Worm (Caenorhabditis elegans) whole organism, L4 larva: ENCODE measurements around the gene npr-25.
A peak's percentile ranks its signal among the peaks of the same experiment; 100 is the strongest.

Experiments used
- F44E2.7 ChIP-seq: fragments of 200-800 bp; sonication (Bioruptor generic); IDR thresholded peaks from 2 replicates; pipeline ENCODE4 v2.1.2; 2022; ENCODE audit warnings: missing genetic modification characterization, missing compliant biosample characterization
- T20F7.1 ChIP-seq: fragments of 200-800 bp; sonication (Bioruptor generic); optimal IDR thresholded peaks from 2 replicates; lab custom pipeline; 2018; ENCODE audit warnings: mild to moderate bottlenecking, missing genetic modification characterization, missing compliant biosample characterization
- T26A8.4 ChIP-seq: fragments of 200-800 bp; sonication (Bioruptor generic); IDR thresholded peaks from 2 replicates; pipeline ENCODE4 v1.3.6; 2022; ENCODE audit warnings: missing genetic modification characterization, missing compliant biosample characterization
- Y105C5A.15 ChIP-seq: fragments of 200-800 bp; sonication (Bioruptor generic); IDR thresholded peaks from 2 replicates; pipeline ENCODE4 v1.3.6; 2022; ENCODE audit warnings: missing genetic modification characterization, missing compliant biosample characterization
- Y48G9A.11 ChIP-seq: fragments of 200-800 bp; sonication (Bioruptor generic); IDR thresholded peaks from 2 replicates; pipeline ENCODE4 v1.3.6; 2022; ENCODE audit warnings: missing genetic modification reagents, missing genetic modification characterization, missing compliant biosample characterization
- Y75B8A.6 ChIP-seq: fragments of 200-800 bp; sonication (Bioruptor generic); IDR thresholded peaks from 2 replicates; pipeline ENCODE4 v1.3.6; 2022; ENCODE audit warnings: missing genetic modification reagents, missing genetic modification characterization, missing compliant biosample characterization
- ZK337.2 ChIP-seq: fragments of 200-800 bp; sonication (Bioruptor generic); IDR thresholded peaks from 2 replicates; pipeline ENCODE4 v1.3.6; 2022; ENCODE audit warnings: missing genetic modification reagents, missing genetic modification characterization, missing compliant biosample characterization
- aha-1 ChIP-seq: fragments of 150-350 bp; peaks from one replicate; lab custom pipeline; 2014; ENCODE audit warnings: missing biosample characterization, missing genetic modification characterization
- attf-4 ChIP-seq: sonication (generic microtip); optimal IDR thresholded peaks from 3 replicates; lab custom pipeline; 2017; ENCODE audit warnings: missing biosample characterization, missing genetic modification characterization
- ceh-20 ChIP-seq: fragments of 200-800 bp; sonication (Bioruptor generic); IDR thresholded peaks from 2 replicates; pipeline ENCODE4 v1.3.6; 2022; ENCODE audit warnings: missing genetic modification reagents, missing genetic modification characterization, missing compliant biosample characterization
- ceh-28 ChIP-seq: fragments of 150-350 bp; optimal IDR thresholded peaks from 2 replicates; lab custom pipeline; 2014; ENCODE audit warnings: missing biosample characterization, missing genetic modification reagents, missing genetic modification characterization
- ceh-82 ChIP-seq: sonication (generic microtip); optimal IDR thresholded peaks from 2 replicates; lab custom pipeline; 2017; ENCODE audit warnings: missing biosample characterization, missing genetic modification characterization
- cey-2 ChIP-seq: sonication (generic microtip); optimal IDR thresholded peaks from 3 replicates; lab custom pipeline; 2017; ENCODE audit warnings: missing genetic modification characterization, mild to moderate bottlenecking, missing compliant biosample characterization, antibody characterized with exemption, borderline replicate concordance; ENCODE audit not compliant: insufficient read depth
- ctbp-1 ChIP-seq: fragments of 200-800 bp; sonication (Bioruptor generic); IDR thresholded peaks from 2 replicates; pipeline ENCODE4 v1.3.6; 2022; ENCODE audit warnings: missing genetic modification reagents, missing genetic modification characterization, missing compliant biosample characterization
- daf-12 ChIP-seq: fragments of 150-350 bp; optimal IDR thresholded peaks from 2 replicates; lab custom pipeline; 2014; ENCODE audit warnings: missing biosample characterization, missing genetic modification reagents, missing genetic modification characterization
- daf-16 ChIP-seq, 3 experiments: sonication (generic microtip); optimal IDR thresholded peaks; 2 replicates each; lab custom pipeline; 2016 to 2017; ENCODE audit warnings: missing genetic modification characterization in 3 of 3, missing genetic modification reagents in 3 of 3, mild to moderate bottlenecking in 2 of 3, missing compliant biosample characterization in 2 of 3, missing biosample characterization in 1 of 3, moderate library complexity in 1 of 3
- dmd-6 ChIP-seq: fragments of 200-800 bp; sonication (Bioruptor generic); IDR thresholded peaks from 2 replicates; pipeline ENCODE4 v1.3.6; 2022; ENCODE audit warnings: missing genetic modification reagents, missing genetic modification characterization, missing compliant biosample characterization
- dmd-8 ChIP-seq: fragments of 200-800 bp; sonication (Bioruptor generic); IDR thresholded peaks from 2 replicates; pipeline ENCODE4 v1.3.6; 2022; ENCODE audit warnings: missing genetic modification characterization, missing compliant biosample characterization
- dmd-9 ChIP-seq: fragments of 200-800 bp; sonication (Bioruptor generic); IDR thresholded peaks from 2 replicates; pipeline ENCODE4 v1.3.6; 2022; ENCODE audit warnings: missing genetic modification reagents, missing genetic modification characterization, missing compliant biosample characterization
- duxl-1 ChIP-seq: sonication (generic microtip); optimal IDR thresholded peaks from 2 replicates; lab custom pipeline; 2016; ENCODE audit warnings: mild to moderate bottlenecking, missing genetic modification characterization, moderate library complexity, missing compliant biosample characterization; ENCODE audit not compliant: poor library complexity
- dve-1 ChIP-seq: sonication (generic microtip); optimal IDR thresholded peaks from 2 replicates; lab custom pipeline; 2017; ENCODE audit warnings: antibody characterized with exemption, mild to moderate bottlenecking, missing genetic modification characterization, missing compliant biosample characterization; ENCODE audit not compliant: insufficient read depth
- egl-43 ChIP-seq: fragments of 200-800 bp; sonication (Bioruptor generic); IDR thresholded peaks from 2 replicates; pipeline ENCODE4 v1.3.6; 2022; ENCODE audit warnings: missing genetic modification reagents, missing genetic modification characterization, missing compliant biosample characterization
- gei-8 ChIP-seq: fragments of 200-800 bp; sonication (Bioruptor generic); optimal IDR thresholded peaks from 2 replicates; lab custom pipeline; 2018; ENCODE audit warnings: mild to moderate bottlenecking, missing genetic modification characterization, missing compliant biosample characterization
- hlh-11 ChIP-seq: fragments of 200-800 bp; sonication (Bioruptor generic); optimal IDR thresholded peaks from 2 replicates; lab custom pipeline; 2018; ENCODE audit warnings: mild to moderate bottlenecking, missing genetic modification characterization, missing compliant biosample characterization
- jun-1 ChIP-seq: fragments of 150-350 bp; optimal IDR thresholded peaks from 2 replicates; lab custom pipeline; 2014; ENCODE audit warnings: missing biosample characterization, missing genetic modification reagents, missing genetic modification characterization
- lir-3 ChIP-seq: sonication (generic microtip); optimal IDR thresholded peaks from 2 replicates; lab custom pipeline; 2016; ENCODE audit warnings: mild to moderate bottlenecking, missing genetic modification characterization, missing compliant biosample characterization
- lsy-2 ChIP-seq, 2 experiments: fragments of 150-350 bp in 1 of 2; sonication (generic microtip) in 1 of 2; optimal IDR thresholded peaks; 2 replicates each; lab custom pipeline; 2014 to 2017; ENCODE audit warnings: missing biosample characterization in 2 of 2, missing genetic modification characterization in 2 of 2
- madf-5 ChIP-seq, 2 experiments: fragments of 200-800 bp; sonication (Bioruptor generic); IDR thresholded peaks; 2 replicates each; pipeline ENCODE4 v1.3.6; 2022; ENCODE audit warnings: missing compliant biosample characterization in 2 of 2, missing genetic modification characterization in 2 of 2
- mxl-2 ChIP-seq: fragments of 200-800 bp; sonication (Bioruptor generic); conservative IDR thresholded peaks from 2 replicates; pipeline ENCODE4 v1.3.6; 2022; ENCODE audit warnings: missing genetic modification reagents, missing genetic modification characterization, missing compliant biosample characterization
- nhr-102 ChIP-seq: sonication (generic microtip); optimal IDR thresholded peaks from 2 replicates; lab custom pipeline; 2016; ENCODE audit warnings: mild to moderate bottlenecking, missing genetic modification characterization, moderate library complexity, missing compliant biosample characterization
- nhr-25 ChIP-seq: sonication (generic microtip); optimal IDR thresholded peaks from 2 replicates; lab custom pipeline; 2017; ENCODE audit warnings: missing genetic modification characterization, mild to moderate bottlenecking, missing compliant biosample characterization, antibody characterized with exemption, moderate library complexity, borderline replicate concordance; ENCODE audit not compliant: insufficient read depth
- nhr-28 ChIP-seq: fragments of 150-350 bp; optimal IDR thresholded peaks from 2 replicates; lab custom pipeline; 2014; ENCODE audit warnings: missing biosample characterization, missing genetic modification characterization
- nhr-76 ChIP-seq: fragments of 150-350 bp; optimal IDR thresholded peaks from 2 replicates; lab custom pipeline; 2014; ENCODE audit warnings: missing biosample characterization, missing genetic modification characterization
- rbr-2 ChIP-seq: sonication (generic microtip); optimal IDR thresholded peaks from 2 replicates; lab custom pipeline; 2016; ENCODE audit warnings: missing genotype, missing genetic modification characterization, missing compliant biosample characterization
- sdz-12 ChIP-seq: fragments of 200-800 bp; sonication (Bioruptor generic); optimal IDR thresholded peaks from 2 replicates; lab custom pipeline; 2018; ENCODE audit warnings: mild to moderate bottlenecking, missing genetic modification characterization, missing compliant biosample characterization
- skn-1 ChIP-seq: fragments of 150-350 bp; optimal IDR thresholded peaks from 2 replicates; lab custom pipeline; 2014; ENCODE audit warnings: missing biosample characterization, missing genetic modification characterization
- tag-97 ChIP-seq: fragments of 200-800 bp; sonication (Bioruptor generic); IDR thresholded peaks from 2 replicates; pipeline ENCODE4 v1.3.6; 2022; ENCODE audit warnings: missing genetic modification characterization, missing compliant biosample characterization
- unc-130 ChIP-seq: sonication (generic microtip); optimal IDR thresholded peaks from 2 replicates; lab custom pipeline; 2016; ENCODE audit warnings: missing genetic modification reagents, missing genetic modification characterization, missing compliant biosample characterization
- unc-62 ChIP-seq, 3 experiments: fragments of 150-350 bp in 1 of 3; sonication (generic microtip); optimal IDR thresholded peaks in 2 of 3; peaks in 1 of 3; 1 replicate in 1 of 3; 2 replicates in 2 of 3; lab custom pipeline; 2014 to 2017; ENCODE audit warnings: missing biosample characterization in 3 of 3, missing genetic modification characterization in 3 of 3, missing genetic modification reagents in 3 of 3, missing genotype in 1 of 3
- zag-1 ChIP-seq: fragments of 150-350 bp; optimal IDR thresholded peaks from 2 replicates; lab custom pipeline; 2014; ENCODE audit warnings: missing biosample characterization, missing genetic modification characterization
- zfp-2 ChIP-seq: sonication (generic microtip); optimal IDR thresholded peaks from 2 replicates; lab custom pipeline; 2016; ENCODE audit warnings: mild to moderate bottlenecking, missing genetic modification characterization, missing compliant biosample characterization
- zip-2 ChIP-seq: fragments of 150-350 bp; optimal IDR thresholded peaks from 2 replicates; lab custom pipeline; 2014; ENCODE audit warnings: missing biosample characterization, missing genetic modification characterization

Gene npr-25

ce11 chrV:11314025-11314880 lies 38.5 kb downstream of the npr-25 start (continued):
- peak; percentile 74 for TF ChIP-seq zfp-2
- TF ChIP-seq duxl-1 (tag; lab: Kevin White, UChicago), result peak; percentile 91
- TF ChIP-seq skn-1 (tag; lab: Kevin White, UChicago), result no peak
- no peak for TF ChIP-seq zip-2 (tag; lab: Kevin White, UChicago)
- TF ChIP-seq hlh-11 (tag; lab: Kevin White, UChicago), result peak; percentile 97
- TF ChIP-seq sdz-12 (GFP tag; lab: Kevin White, UChicago), result peak; percentile 99
- no peak for TF ChIP-seq daf-12 (tag; lab: Kevin White, UChicago)
- peak; percentile 89 for TF ChIP-seq dmd-6 (GFP tag; lab: Robert Waterston, UW)
- TF ChIP-seq jun-1 (tag; lab: Kevin White, UChicago), result peak; percentile 86
- peak; percentile 97 to 99 for TF ChIP-seq madf-5 (GFP tag; IDR thresholded peaks at IDR 0.05; lab: Robert Waterston, UW)
- no peak for TF ChIP-seq ceh-82 (tag; lab: Kevin White, UChicago)

- peak; percentile 77 for TF ChIP-seq aha-1 (tag; lab: Kevin White, UChicago)
- no peak for TF ChIP-seq ceh-82 (tag; lab: Kevin White, UChicago)
- TF ChIP-seq nhr-28 (tag; lab: Kevin White, UChicago), result no peak
- TF ChIP-seq unc-62 (GFP tag; optimal IDR thresholded peaks at IDR 0.05 in 1 of 2; lab: Kevin White, UChicago), result peak in 1 of 2 experiments; percentile 24
- no peak for TF ChIP-seq unc-62 (tag; optimal IDR thresholded peaks at IDR 0.05; lab: Kevin White, UChicago)
- TF ChIP-seq ceh-28 (tag; lab: Kevin White, UChicago), result no peak
- no peak for TF ChIP-seq madf-5 (GFP tag; IDR thresholded peaks at IDR 0.05; lab: Robert Waterston, UW)
Observed at ce11 chrV:11312904-11313303, 39.9 kb downstream of the npr-25 start.

DNA sequence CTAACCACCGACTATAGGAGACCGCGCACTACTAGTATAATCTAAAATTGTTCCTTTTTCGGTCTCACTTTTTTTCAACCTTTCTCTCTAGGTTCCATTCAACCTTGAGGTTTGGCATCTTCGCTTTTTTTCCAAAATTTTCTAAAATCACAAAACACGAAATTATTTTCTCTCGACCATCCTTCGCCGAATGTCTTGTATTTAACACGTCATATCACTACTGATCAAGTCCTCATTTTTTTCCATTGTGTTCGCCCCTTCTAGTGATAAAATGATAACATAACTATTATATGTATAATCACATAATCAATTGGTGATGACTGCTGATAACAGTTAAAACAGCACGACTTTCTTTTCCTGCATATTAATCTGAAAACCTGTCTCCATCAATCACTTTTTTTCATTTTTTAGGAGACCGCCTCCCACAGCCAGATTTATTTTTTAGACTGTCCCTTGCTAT lies 41.8 kb downstream of the npr-25 start, which contains the start of gene T03F7.7:
T03F7.7 (plus strand) TSS at position 410 of the 460 bp plus-strand sequence.
- no peak for TF ChIP-seq unc-130 (GFP tag; lab: Kevin White, UChicago)
- no peak for TF ChIP-seq ceh-82 (tag; lab: Kevin White, UChicago)
- TF ChIP-seq jun-1 (tag; lab: Kevin White, UChicago), result no peak
- no peak for TF ChIP-seq nhr-102 (tag; lab: Kevin White, UChicago)
- no peak for TF ChIP-seq ceh-28 (tag; lab: Kevin White, UChicago)
- TF ChIP-seq cey-2 (tag; lab: Kevin White, UChicago), result no peak
- no peak for TF ChIP-seq ctbp-1 (GFP tag; lab: Robert Waterston, UW)
- TF ChIP-seq Y75B8A.6 (GFP tag; lab: Robert Waterston, UW), result no peak
- TF ChIP-seq gei-8, result no peak
- no peak for TF ChIP-seq ceh-20 (GFP tag; lab: Robert Waterston, UW)
- TF ChIP-seq unc-62 (GFP tag; optimal IDR thresholded peaks at IDR 0.05 in 1 of 2; lab: Kevin White, UChicago), result no peak
- no peak for TF ChIP-seq unc-62 (tag; optimal IDR thresholded peaks at IDR 0.05; lab: Kevin White, UChicago)
- no peak for TF ChIP-seq daf-16 (GFP tag; optimal IDR thresholded peaks at IDR 0.05; lab: Kevin White, UChicago)
- TF ChIP-seq daf-16 (tag; optimal IDR thresholded peaks at IDR 0.05; lab: Kevin White, UChicago), result peak; percentile 55
- TF ChIP-seq T26A8.4, result no peak
- no peak for TF ChIP-seq Y48G9A.11
- no peak for TF ChIP-seq nhr-25 (tag; lab: Kevin White, UChicago)
- TF ChIP-seq attf-4 (tag; lab: Kevin White, UChicago), result no peak
- no peak for TF ChIP-seq sdz-12 (GFP tag; lab: Kevin White, UChicago)
- TF ChIP-seq F44E2.7 (GFP tag; lab: Robert Waterston, UW), result no peak
- TF ChIP-seq ZK337.2, result no peak
- no peak for TF ChIP-seq dmd-8
- no peak for TF ChIP-seq lsy-2 (tag; optimal IDR thresholded peaks at IDR 0.05; lab: Kevin White, UChicago)
- TF ChIP-seq dve-1, result no peak
- no peak for TF ChIP-seq tag-97 (GFP tag; lab: Robert Waterston, UW)
- TF ChIP-seq dmd-9 (GFP tag; lab: Robert Waterston, UW), result no peak
- TF ChIP-seq Y105C5A.15 (GFP tag; lab: Robert Waterston, UW), result no peak
- no peak for TF ChIP-seq lir-3 (tag; lab: Kevin White, UChicago)
- TF ChIP-seq zag-1 (tag; lab: Kevin White, UChicago), result no peak
- peak; percentile 85 for TF ChIP-seq nhr-28 (tag; lab: Kevin White, UChicago)
- no peak for TF ChIP-seq rbr-2 (tag; lab: Kevin White, UChicago)
- TF ChIP-seq egl-43 (GFP tag; lab: Robert Waterston, UW), result no peak
- no peak for TF ChIP-seq skn-1 (tag; lab: Kevin White, UChicago)
- TF ChIP-seq T20F7.1 (GFP tag; lab: Kevin White, UChicago), result no peak
- no peak for TF ChIP-seq mxl-2 (GFP tag; lab: Robert Waterston, UW)
- TF ChIP-seq nhr-76 (tag; lab: Kevin White, UChicago), result no peak
